Fruit fly (Drosophila melanogaster): ENCODE measurements around the gene Trhn.

Trhn gene

dm6 chr3L:1165808-1166207 is 27.2 kb downstream of the Trhn start:
- peak; percentile 57 for TF ChIP-seq eg (GFP tag; IDR thresholded peaks at IDR 0.05)
- TF ChIP-seq Smox (GFP tag; optimal IDR thresholded peaks at IDR 0.05), result no peak
- no peak for TF ChIP-seq fkh (GFP tag; optimal IDR thresholded peaks at IDR 0.05)
- 0 out of 3 replicates have a peak, but pooled peaks have one; percentile 20 for TF ChIP-seq CG8119 (GFP tag; IDR thresholded peaks at IDR 0.05)
- TF ChIP-seq vri (GFP tag; optimal IDR thresholded peaks at IDR 0.05), result no peak
- TF ChIP-seq CG3919 (GFP tag; optimal IDR thresholded peaks at IDR 0.05), result no peak
- no peak for TF ChIP-seq CG9139 (GFP tag; optimal IDR thresholded peaks at IDR 0.05)
- TF ChIP-seq CG3032 (tag; optimal IDR thresholded peaks at IDR 0.05), result no peak
- TF ChIP-seq CG8319 (GFP tag; optimal IDR thresholded peaks at IDR 0.05), result no peak
- no peak for TF ChIP-seq Sox14 (GFP tag; optimal IDR thresholded peaks at IDR 0.05)
- no peak for TF ChIP-seq CG6854 (GFP tag; optimal IDR thresholded peaks at IDR 0.05)
- TF ChIP-seq Gug (GFP tag; IDR thresholded peaks at IDR 0.05), result peak; percentile 28
- TF ChIP-seq CG34406 (GFP tag; optimal IDR thresholded peaks at IDR 0.05), result no peak
- TF ChIP-seq esn (GFP tag; optimal IDR thresholded peaks at IDR 0.05), result no peak
- TF ChIP-seq Eip78C (GFP tag), result peak; percentile 31
- TF ChIP-seq CG10669 (GFP tag; optimal IDR thresholded peaks at IDR 0.05), result no peak
- TF ChIP-seq CG11294 (GFP tag; IDR thresholded peaks at IDR 0.05), result peak; percentile 21; the same call in 1 of the 2 replicates
- no peak for TF ChIP-seq cyc (GFP tag; optimal IDR thresholded peaks at IDR 0.05)
- no peak for TF ChIP-seq fd59A (GFP tag; optimal IDR thresholded peaks at IDR 0.05)
- peak; percentile 18 for TF ChIP-seq achi (GFP tag; optimal IDR thresholded peaks at IDR 0.05)
- TF ChIP-seq CG6163 (GFP tag; IDR thresholded peaks at IDR 0.05), result peak; percentile 75
- no peak for TF ChIP-seq Eip93F (GFP tag; optimal IDR thresholded peaks at IDR 0.05)
- TF ChIP-seq Ets21C (GFP tag; optimal IDR thresholded peaks at IDR 0.05), result no peak
- TF ChIP-seq CG8632 (GFP tag; optimal IDR thresholded peaks at IDR 0.05), result no peak
- TF ChIP-seq Sox102F (GFP tag; optimal IDR thresholded peaks at IDR 0.05), result no peak
- no peak for TF ChIP-seq CG11902 (GFP tag; optimal IDR thresholded peaks at IDR 0.05)
- TF ChIP-seq Sox15 (GFP tag; optimal IDR thresholded peaks at IDR 0.05), result no peak
- TF ChIP-seq CG16779 (tag; optimal IDR thresholded peaks at IDR 0.05), result peak; percentile 19
- peak; percentile 33 for TF ChIP-seq Hr4 (GFP tag; optimal IDR thresholded peaks at IDR 0.05)
- no peak for TF ChIP-seq acj6 (GFP tag; optimal IDR thresholded peaks at IDR 0.05)
- no peak for TF ChIP-seq pdm3 (GFP tag; optimal IDR thresholded peaks at IDR 0.05)
- TF ChIP-seq svp (GFP tag), result no peak
- TF ChIP-seq fd85E (GFP tag; optimal IDR thresholded peaks at IDR 0.05), result no peak
- TF ChIP-seq OdsH (GFP tag; optimal IDR thresholded peaks at IDR 0.05), result no peak
- TF ChIP-seq CG32006 (GFP tag; optimal IDR thresholded peaks at IDR 0.05), result peak; percentile 1
- TF ChIP-seq Ets96B (tag; optimal IDR thresholded peaks at IDR 0.05), result peak; percentile 30
- TF ChIP-seq Hr38 (GFP tag; optimal IDR thresholded peaks at IDR 0.05), result no peak
- TF ChIP-seq ss (GFP tag; optimal IDR thresholded peaks at IDR 0.05), result no peak
- TF ChIP-seq topi (GFP tag; optimal IDR thresholded peaks at IDR 0.05), result no peak
- no peak for TF ChIP-seq CG11762 (GFP tag; optimal IDR thresholded peaks at IDR 0.05; ENCODE audit: insufficient read depth)
- peak; percentile 0 for TF ChIP-seq net (GFP tag; optimal IDR thresholded peaks at IDR 0.05)
- peak; percentile 46 for TF ChIP-seq Eip75B (GFP tag; optimal IDR thresholded peaks at IDR 0.05)
- no peak for TF ChIP-seq salr (GFP tag; optimal IDR thresholded peaks at IDR 0.05)
- no peak for TF ChIP-seq Lpt (GFP tag; optimal IDR thresholded peaks at IDR 0.05)
- no peak for TF ChIP-seq Hr39 (GFP tag; optimal IDR thresholded peaks at IDR 0.05)
- TF ChIP-seq CG15336 (GFP tag; IDR thresholded peaks at IDR 0.05), result peak; percentile 42; the same call in 1 of the 2 replicates
- no peak for TF ChIP-seq CG1621 (tag; optimal IDR thresholded peaks at IDR 0.05)
- TF ChIP-seq CG6792 (GFP tag; optimal IDR thresholded peaks at IDR 0.05), result no peak
- TF ChIP-seq dsx (GFP tag; optimal IDR thresholded peaks at IDR 0.05; ENCODE audit: poor library complexity, severe bottlenecking), result no peak
- no peak for TF ChIP-seq CG6276 (GFP tag; optimal IDR thresholded peaks at IDR 0.05)
- no peak for TF ChIP-seq CG6808 (GFP tag; optimal IDR thresholded peaks at IDR 0.05)
- no peak for TF ChIP-seq dac (GFP tag; optimal IDR thresholded peaks at IDR 0.05)
- no peak for TF ChIP-seq CG7368 (GFP tag; optimal IDR thresholded peaks at IDR 0.05)
